Fruit fly (Drosophila melanogaster) whole organism: Measurements from ENCODE around the gene RabX5.

Experiments
- CG8478 ChIP-seq: fragments of >200 bp; optimal IDR thresholded peaks from 2 replicates; lab custom pipeline; 2018; ENCODE audit warnings: inconsistent platforms
- Dll ChIP-seq: fragments of >200 bp; optimal IDR thresholded peaks from 2 replicates; lab custom pipeline; 2017
- EcR ChIP-seq, 2 experiments: fragments of >200 bp; optimal IDR thresholded peaks; 2 replicates each; lab custom pipeline; 2017; ENCODE audit warnings: missing biosample characterization in 2 of 2, missing genetic modification characterization in 2 of 2, missing genetic modification reagents in 2 of 2
- pan ChIP-seq: fragments of >200 bp; optimal IDR thresholded peaks from 2 replicates; lab custom pipeline; 2017
- psq ChIP-seq: fragments of >200 bp; optimal IDR thresholded peaks from 2 replicates; lab custom pipeline; 2017
- usp ChIP-seq: fragments of >200 bp; optimal IDR thresholded peaks from 2 replicates; lab custom pipeline; 2017; ENCODE audit warnings: missing biosample characterization, missing genetic modification characterization, mixed read lengths

The RabX5 gene

dm6 chr3L:1670008-1670407 is at the start of gene RabX5:
TSS of gene RabX5 (minus strand) at chr3L:1670108.
- TF ChIP-seq EcR (GFP tag; optimal IDR thresholded peaks at IDR 0.05; lab: Kevin White, UChicago): no peak
- TF ChIP-seq Dll (lab: Kevin White, UChicago): no peak
- TF ChIP-seq pan (lab: Kevin White, UChicago): no peak
- no peak for TF ChIP-seq psq (lab: Kevin White, UChicago)

dm6 chr3L:1711218-1711617 is 41.3 kb upstream of the RabX5 start:
- no peak for TF ChIP-seq Dll (lab: Kevin White, UChicago)
- no peak for TF ChIP-seq pan (lab: Kevin White, UChicago)
- no peak for TF ChIP-seq CG8478 (lab: Kevin White, UChicago)
- TF ChIP-seq psq (lab: Kevin White, UChicago): no peak
- TF ChIP-seq EcR (GFP tag; optimal IDR thresholded peaks at IDR 0.05; lab: Kevin White, UChicago): no peak
- no peak for TF ChIP-seq usp (GFP tag; lab: Kevin White, UChicago)

DNA sequence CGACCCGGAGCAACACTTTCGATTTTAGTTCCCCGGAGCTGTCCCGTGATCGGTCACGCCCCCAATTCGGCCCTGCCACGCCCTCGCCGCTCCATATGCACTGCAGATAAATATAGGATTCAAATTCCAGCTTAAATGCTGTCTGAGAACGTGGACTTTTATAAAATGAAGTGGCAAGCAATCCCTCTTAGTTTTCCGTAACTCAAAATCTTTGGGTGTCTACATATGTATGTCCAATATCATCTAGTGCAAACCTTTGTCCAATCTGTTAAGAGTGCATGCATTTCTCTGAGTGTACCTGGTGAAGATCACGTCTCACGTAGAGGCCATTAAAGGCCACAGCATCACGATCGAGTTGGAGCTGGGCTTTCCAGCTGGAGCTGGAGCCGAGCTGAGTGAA is 40.7 kb upstream of the RabX5 start:
- no peak for TF ChIP-seq EcR (GFP tag; optimal IDR thresholded peaks at IDR 0.05; lab: Kevin White, UChicago)
- TF ChIP-seq pan (lab: Kevin White, UChicago): no peak
- TF ChIP-seq psq (lab: Kevin White, UChicago): no peak
- TF ChIP-seq Dll (lab: Kevin White, UChicago): no peak
- no peak for TF ChIP-seq CG8478 (lab: Kevin White, UChicago)
- TF ChIP-seq usp (GFP tag; lab: Kevin White, UChicago): no peak

DNA sequence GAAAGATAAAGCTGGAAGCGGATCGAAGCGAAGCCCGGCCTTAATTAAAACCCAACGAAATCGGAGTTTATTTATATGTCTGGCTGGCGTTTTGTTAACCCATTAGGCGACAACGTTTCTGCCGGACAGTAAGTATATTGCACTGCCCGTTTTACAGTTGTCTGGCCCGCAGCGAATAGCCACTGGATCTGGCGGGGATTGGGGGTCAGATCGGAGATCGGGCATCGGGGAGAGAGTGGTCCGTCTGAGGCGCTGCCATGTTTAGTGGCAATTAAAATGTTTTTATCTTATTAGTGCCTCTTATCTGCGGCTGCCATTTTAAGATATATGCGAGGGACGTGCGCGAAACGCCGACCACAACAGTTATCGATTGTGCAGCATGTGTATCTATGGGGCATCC is 39.3 kb upstream of the RabX5 start:
- TF ChIP-seq Dll (lab: Kevin White, UChicago) (no peak), psq (lab: Kevin White, UChicago) (no peak), CG8478 (lab: Kevin White, UChicago) (no peak), pan (lab: Kevin White, UChicago) (no peak), usp (GFP tag; lab: Kevin White, UChicago) (no peak), EcR (GFP tag; optimal IDR thresholded peaks at IDR 0.05; lab: Kevin White, UChicago) (no peak)

DNA sequence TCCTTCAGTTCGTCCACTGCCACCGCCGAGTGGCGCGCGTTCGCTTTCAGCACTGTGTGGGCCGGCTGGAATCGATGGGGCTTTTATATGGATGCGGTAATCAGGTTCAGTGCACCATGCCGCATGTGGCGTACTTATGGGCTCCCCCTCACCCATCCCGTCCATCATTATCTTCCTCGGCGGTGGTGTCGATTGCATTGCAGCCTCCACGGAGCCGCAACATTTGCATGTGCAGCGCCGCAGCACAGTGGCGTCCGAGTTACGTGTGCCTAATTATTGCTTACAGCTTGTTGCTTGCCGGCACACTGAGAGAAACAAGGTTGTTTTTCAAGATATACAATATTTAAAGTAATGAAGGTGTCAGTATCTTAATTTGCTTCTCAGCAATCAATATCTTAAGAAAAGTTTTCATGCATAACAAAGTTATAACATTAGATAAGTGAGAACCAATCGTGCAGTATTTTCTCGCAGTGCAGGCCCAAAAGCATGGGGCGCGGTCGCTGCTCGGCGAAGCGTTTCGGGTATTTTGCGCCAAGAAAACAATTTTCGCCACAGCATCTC is 32.5 kb upstream of the RabX5 start, which contains the start of gene CG13931:
Gene CG13931, minus strand, starts transcription at position 41 of the 561 bp plus-strand sequence.
- TF ChIP-seq CG8478 (lab: Kevin White, UChicago) (no peak), EcR (GFP tag; optimal IDR thresholded peaks at IDR 0.05; lab: Kevin White, UChicago) (no peak), Dll (lab: Kevin White, UChicago) (no peak), usp (GFP tag; lab: Kevin White, UChicago) (no peak), pan (lab: Kevin White, UChicago) (no peak), psq (lab: Kevin White, UChicago) (no peak)

- TF ChIP-seq EcR (GFP tag; optimal IDR thresholded peaks at IDR 0.05; lab: Kevin White, UChicago) (no peak), usp (GFP tag; lab: Kevin White, UChicago) (no peak), CG8478 (lab: Kevin White, UChicago) (no peak), Dll (lab: Kevin White, UChicago) (no peak), pan (lab: Kevin White, UChicago) (no peak)
These were observed 24.4 kb upstream of the RabX5 start, which contains the start of gene CG12011 for dm6 chr3L:1694317-1694716. TSS of gene CG12011 (plus strand) at chr3L:1694617.

DNA sequence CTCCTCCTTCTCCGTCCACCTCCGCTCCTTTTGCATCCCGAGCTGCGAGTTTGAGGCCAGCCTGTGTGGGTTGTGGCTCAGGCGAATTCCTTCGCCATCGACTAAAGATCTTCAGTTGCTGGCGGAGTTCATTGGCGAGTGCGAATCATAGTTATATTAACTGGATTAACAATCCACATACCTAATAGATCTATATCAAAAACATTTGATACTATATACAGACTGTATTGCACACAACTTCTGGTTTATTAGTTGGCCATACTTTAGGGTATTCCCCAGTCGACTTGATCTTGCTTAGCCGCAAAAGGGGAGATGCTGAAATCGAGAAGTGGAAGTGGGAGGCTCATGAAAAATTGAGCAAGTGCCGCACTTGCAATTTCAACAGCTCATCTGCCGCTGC is 23.0 kb upstream of the RabX5 start:
- TF ChIP-seq EcR (GFP tag; optimal IDR thresholded peaks at IDR 0.05; lab: Kevin White, UChicago) (no peak), usp (GFP tag; lab: Kevin White, UChicago) (no peak), pan (lab: Kevin White, UChicago) (no peak), psq (lab: Kevin White, UChicago) (no peak), Dll (lab: Kevin White, UChicago) (no peak), CG8478 (lab: Kevin White, UChicago) (no peak)

DNA sequence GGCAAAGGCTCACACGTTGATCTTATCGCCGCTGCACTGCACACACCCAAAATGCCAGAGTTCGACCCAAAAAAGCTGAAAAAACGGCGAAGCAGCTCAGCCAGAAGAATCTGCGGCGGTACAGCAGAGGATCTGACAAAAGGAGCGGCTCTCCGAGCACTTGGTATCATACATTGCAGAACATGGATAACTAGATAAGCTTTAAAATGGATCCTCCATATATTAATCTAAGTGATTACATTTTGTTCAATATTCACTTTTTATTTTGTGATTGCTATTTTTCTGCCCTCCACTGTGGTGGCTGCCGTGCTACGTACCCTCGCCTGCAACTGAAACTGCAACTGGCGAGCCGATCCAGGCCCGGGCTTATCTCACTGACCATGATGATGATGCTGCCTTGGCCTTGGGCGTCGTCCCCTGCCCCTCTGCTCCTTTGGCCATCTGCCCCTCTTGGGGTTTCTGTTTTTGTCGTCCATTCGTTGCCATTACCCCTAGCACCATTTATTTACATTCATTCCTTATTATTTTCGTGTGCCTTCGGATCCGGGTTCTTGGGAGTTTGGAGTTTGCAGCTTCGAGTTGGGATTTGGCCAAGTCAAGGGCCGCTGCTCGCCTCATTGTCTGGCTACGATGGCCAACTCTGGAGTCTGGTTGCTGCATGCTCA is 22.3 kb upstream of the RabX5 start:
- TF ChIP-seq EcR (GFP tag; optimal IDR thresholded peaks at IDR 0.05; lab: Kevin White, UChicago) (peak in 1 of 2 experiments; percentile 18), psq (lab: Kevin White, UChicago) (no peak)

DNA sequence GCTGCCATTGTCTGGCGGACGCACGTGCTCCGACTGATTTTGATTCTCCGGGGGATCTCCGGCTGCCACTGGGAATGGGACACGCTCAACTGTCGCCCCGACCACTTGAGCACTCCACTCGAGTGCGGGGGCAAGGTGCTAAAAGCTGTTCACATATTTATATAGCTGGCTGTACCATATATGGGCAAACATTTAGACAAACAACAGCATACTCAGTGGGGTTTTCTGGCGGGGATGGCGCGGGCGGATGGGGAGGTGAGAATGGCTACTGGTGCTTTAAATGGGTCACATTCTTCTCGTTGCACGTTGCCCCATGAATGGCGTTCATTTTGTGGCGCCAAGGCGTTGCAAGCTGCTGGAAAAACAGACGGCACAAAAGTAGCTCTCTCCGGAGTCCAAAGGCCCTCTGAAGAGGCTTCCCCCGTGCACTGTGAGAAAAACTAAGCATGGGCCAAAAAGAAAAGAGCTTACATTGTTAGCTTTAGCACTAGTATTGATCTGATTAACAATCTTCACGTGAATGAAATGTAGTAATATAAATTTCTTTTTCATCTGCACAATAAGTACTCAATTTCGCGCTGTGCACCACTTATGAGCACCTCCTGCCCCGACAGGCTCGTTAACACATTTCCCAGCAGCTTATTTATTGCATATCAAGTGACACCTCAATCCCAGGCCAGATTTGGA is 21.0 kb upstream of the RabX5 start:
- no peak for TF ChIP-seq Dll (lab: Kevin White, UChicago)
- TF ChIP-seq usp (GFP tag; lab: Kevin White, UChicago): no peak
- TF ChIP-seq CG8478 (lab: Kevin White, UChicago): no peak
- TF ChIP-seq pan (lab: Kevin White, UChicago): no peak
- no peak for TF ChIP-seq psq (lab: Kevin White, UChicago)
- no peak for TF ChIP-seq EcR (GFP tag; optimal IDR thresholded peaks at IDR 0.05; lab: Kevin White, UChicago)

DNA sequence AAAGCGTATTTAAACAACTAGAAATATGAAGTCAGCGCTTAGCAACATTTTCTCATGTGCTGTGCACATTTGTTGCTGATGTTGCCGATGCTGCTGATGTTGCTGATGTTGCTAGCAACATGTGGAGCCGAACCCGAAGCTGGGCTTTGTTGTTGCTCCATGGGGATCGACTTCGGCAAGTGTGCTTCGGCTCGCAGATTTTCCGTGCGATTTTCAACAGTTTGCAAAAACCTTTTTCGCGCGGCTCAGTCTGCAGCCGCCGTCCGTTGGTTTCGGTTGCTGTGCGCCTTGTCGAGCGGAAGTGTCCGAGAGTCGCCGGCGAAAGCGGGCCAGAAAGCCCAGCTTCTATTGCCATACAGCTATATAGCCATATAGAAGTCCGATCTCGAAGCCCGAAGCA is 18.7 kb upstream of the RabX5 start:
- TF ChIP-seq psq (lab: Kevin White, UChicago) (no peak), CG8478 (lab: Kevin White, UChicago) (no peak), pan (lab: Kevin White, UChicago) (no peak), EcR (GFP tag; optimal IDR thresholded peaks at IDR 0.05; lab: Kevin White, UChicago) (no peak), usp (GFP tag; lab: Kevin White, UChicago) (no peak), Dll (lab: Kevin White, UChicago) (no peak)

DNA sequence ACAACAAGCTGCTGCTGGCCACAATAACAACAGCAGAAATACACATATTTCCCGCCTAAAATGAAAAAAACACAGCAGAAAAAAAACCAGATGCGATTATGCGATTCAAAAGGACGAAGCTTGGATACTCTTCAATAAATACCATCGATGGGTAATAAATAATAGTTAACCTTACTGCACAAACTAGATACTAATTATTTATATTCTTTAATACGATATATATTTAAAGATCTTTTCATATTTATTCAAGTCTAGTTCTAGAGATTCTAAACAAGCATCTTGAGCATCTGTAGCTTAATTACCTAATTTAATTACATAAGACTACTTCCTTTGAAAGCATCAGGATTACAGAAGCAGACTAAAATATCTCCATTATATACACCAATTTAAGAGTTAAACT is 18.3 kb upstream of the RabX5 start:
- TF ChIP-seq CG8478 (lab: Kevin White, UChicago): no peak
- TF ChIP-seq psq (lab: Kevin White, UChicago): no peak
- TF ChIP-seq EcR (GFP tag; optimal IDR thresholded peaks at IDR 0.05; lab: Kevin White, UChicago): no peak
- TF ChIP-seq usp (GFP tag; lab: Kevin White, UChicago): no peak
- TF ChIP-seq pan (lab: Kevin White, UChicago): no peak
- no peak for TF ChIP-seq Dll (lab: Kevin White, UChicago)
